Fruit fly (Drosophila melanogaster) whole organism, prepupa: ENCODE data around the gene CG44044.

ENCODE experiments used
- CG10631 ChIP-seq: fragments of 200-800 bp; sonication (Bioruptor generic); optimal IDR thresholded peaks from 2 replicates; lab custom pipeline; 2016; ENCODE audit warnings: missing biosample characterization, missing genetic modification characterization
- CG10669 ChIP-seq: fragments of 200-800 bp; sonication (Bioruptor generic); optimal IDR thresholded peaks from 3 replicates; lab custom pipeline; 2018; ENCODE audit warnings: missing biosample characterization, mild to moderate bottlenecking, missing genetic modification characterization, moderate library complexity
- CG11294 ChIP-seq: fragments of 200-800 bp; sonication (Bioruptor generic); IDR thresholded peaks from 2 replicates; pipeline ENCODE4 v1.3.6; 2022; ENCODE audit warnings: missing biosample characterization, missing genetic modification characterization
- CG15336 ChIP-seq: fragments of 200-800 bp; sonication (Bioruptor generic); IDR thresholded peaks from 2 replicates; pipeline ENCODE4 v1.3.6; 2022; ENCODE audit warnings: missing biosample characterization, missing genetic modification characterization
- CG16779 ChIP-seq: fragments of 200-800 bp; sonication (Bioruptor generic); optimal IDR thresholded peaks from 3 replicates; lab custom pipeline; 2017; ENCODE audit warnings: missing biosample characterization, mild to moderate bottlenecking, missing genetic modification characterization
- CG3032 ChIP-seq: fragments of 200-800 bp; optimal IDR thresholded peaks from 2 replicates; lab custom pipeline; 2019; ENCODE audit warnings: missing biosample characterization, mild to moderate bottlenecking, missing genetic modification characterization, moderate library complexity
- CG31627 ChIP-seq: fragments of 200-800 bp; sonication (Bioruptor generic); optimal IDR thresholded peaks from 3 replicates; lab custom pipeline; 2016; ENCODE audit warnings: missing biosample characterization, missing genetic modification characterization
- CG34406 ChIP-seq: fragments of 200-800 bp; sonication (Bioruptor generic); optimal IDR thresholded peaks from 3 replicates; lab custom pipeline; 2016; ENCODE audit warnings: missing biosample characterization, missing genetic modification characterization
- CG3919 ChIP-seq: fragments of 200-800 bp; sonication (Bioruptor generic); optimal IDR thresholded peaks from 3 replicates; lab custom pipeline; 2016; ENCODE audit warnings: missing biosample characterization, missing genetic modification characterization
- CG4318 ChIP-seq: fragments of 200-800 bp; sonication (Bioruptor generic); optimal IDR thresholded peaks from 3 replicates; lab custom pipeline; 2017; ENCODE audit warnings: missing biosample characterization, mild to moderate bottlenecking, missing genetic modification characterization
- CG6276 ChIP-seq: fragments of 200-800 bp; sonication (Bioruptor generic); optimal IDR thresholded peaks from 2 replicates; lab custom pipeline; 2017; ENCODE audit warnings: missing biosample characterization, mild to moderate bottlenecking, missing genetic modification characterization
- CG6792 ChIP-seq: fragments of 200-800 bp; sonication (Bioruptor generic); optimal IDR thresholded peaks from 3 replicates; lab custom pipeline; 2016; ENCODE audit warnings: missing biosample characterization, missing genetic modification characterization
- CG6808 ChIP-seq: fragments of 200-800 bp; sonication (Bioruptor generic); optimal IDR thresholded peaks from 3 replicates; lab custom pipeline; 2017; ENCODE audit warnings: missing biosample characterization, missing genetic modification characterization, mild to moderate bottlenecking, moderate library complexity, missing genetic modification reagents
- CG6854 ChIP-seq: fragments of 200-800 bp; sonication (Bioruptor generic); optimal IDR thresholded peaks from 2 replicates; lab custom pipeline; 2017; ENCODE audit warnings: missing biosample characterization, mild to moderate bottlenecking, missing genetic modification characterization
- CG7368 ChIP-seq: fragments of 200-800 bp; sonication (Bioruptor generic); optimal IDR thresholded peaks from 3 replicates; lab custom pipeline; 2016; ENCODE audit warnings: missing biosample characterization, missing genetic modification characterization
- CG8119 ChIP-seq: fragments of 200-800 bp; sonication (Bioruptor generic); IDR thresholded peaks from 3 replicates; pipeline ENCODE4 v1.3.6; 2022; ENCODE audit warnings: missing biosample characterization, missing genetic modification characterization
- CG9139 ChIP-seq: fragments of 200-800 bp; sonication (Bioruptor generic); optimal IDR thresholded peaks from 3 replicates; lab custom pipeline; 2017; ENCODE audit warnings: missing biosample characterization, mild to moderate bottlenecking, missing genetic modification characterization
- Eip75B ChIP-seq: fragments of 200-800 bp; sonication (Bioruptor generic); optimal IDR thresholded peaks from 3 replicates; lab custom pipeline; 2016; ENCODE audit warnings: missing biosample characterization, missing genetic modification characterization
- Eip78C ChIP-seq: fragments of 200-800 bp; sonication (Bioruptor generic); peaks from one replicate; lab custom pipeline; 2016; ENCODE audit warnings: missing biosample characterization, missing genetic modification characterization
- Eip93F ChIP-seq: fragments of 200-800 bp; sonication (Bioruptor generic); optimal IDR thresholded peaks from 2 replicates; lab custom pipeline; 2016; ENCODE audit warnings: missing biosample characterization, mild to moderate bottlenecking, missing genetic modification characterization
- Ets21C ChIP-seq: fragments of 200-800 bp; sonication (Bioruptor generic); optimal IDR thresholded peaks from 3 replicates; lab custom pipeline; 2016; ENCODE audit warnings: missing biosample characterization, missing genetic modification characterization
- Ets96B ChIP-seq: fragments of 200-800 bp; optimal IDR thresholded peaks from 2 replicates; lab custom pipeline; 2019; ENCODE audit warnings: missing biosample characterization, mild to moderate bottlenecking, missing genetic modification characterization, moderate library complexity
- Gug ChIP-seq: fragments of 200-800 bp; sonication (Bioruptor generic); IDR thresholded peaks from 2 replicates; pipeline ENCODE4 v1.3.6; 2022; ENCODE audit warnings: missing biosample characterization, missing genetic modification characterization
- Hr38 ChIP-seq: sonication (Bioruptor generic); optimal IDR thresholded peaks from 2 replicates; lab custom pipeline; 2016; ENCODE audit warnings: missing biosample characterization, missing genetic modification characterization
- Hr39 ChIP-seq: fragments of 200-800 bp; sonication (Bioruptor generic); optimal IDR thresholded peaks from 2 replicates; lab custom pipeline; 2016; ENCODE audit warnings: missing biosample characterization, missing genetic modification characterization
- Hr4 ChIP-seq: fragments of 200-800 bp; sonication (Bioruptor generic); optimal IDR thresholded peaks from 3 replicates; lab custom pipeline; 2016; ENCODE audit warnings: missing biosample characterization, missing genetic modification characterization
- Lpt ChIP-seq: fragments of 200-800 bp; sonication (Bioruptor generic); optimal IDR thresholded peaks from 3 replicates; lab custom pipeline; 2016; ENCODE audit warnings: missing biosample characterization, missing genetic modification characterization
- Met ChIP-seq: fragments of 200-800 bp; sonication (Bioruptor generic); optimal IDR thresholded peaks from 3 replicates; lab custom pipeline; 2016; ENCODE audit warnings: missing biosample characterization, missing genetic modification characterization
- Smox ChIP-seq: fragments of 200-800 bp; sonication (Bioruptor generic); optimal IDR thresholded peaks from 3 replicates; lab custom pipeline; 2016; ENCODE audit warnings: missing biosample characterization, missing genetic modification characterization
- Sox14 ChIP-seq: fragments of 200-800 bp; sonication (Bioruptor generic); optimal IDR thresholded peaks from 3 replicates; lab custom pipeline; 2016; ENCODE audit warnings: missing biosample characterization, missing genetic modification characterization
- Sox15 ChIP-seq: fragments of 200-800 bp; sonication (Bioruptor generic); optimal IDR thresholded peaks from 3 replicates; lab custom pipeline; 2016; ENCODE audit warnings: missing biosample characterization, missing genetic modification characterization
- dac ChIP-seq: fragments of 200-800 bp; sonication (Bioruptor generic); optimal IDR thresholded peaks from 2 replicates; lab custom pipeline; 2017; ENCODE audit warnings: missing biosample characterization, mild to moderate bottlenecking, missing genetic modification characterization
- dsx ChIP-seq: fragments of 200-800 bp; optimal IDR thresholded peaks from 3 replicates; lab custom pipeline; 2019; ENCODE audit warnings: missing biosample characterization, mild to moderate bottlenecking, missing genetic modification characterization, moderate library complexity; ENCODE audit not compliant: poor library complexity, severe bottlenecking
- eg ChIP-seq: fragments of 200-800 bp; sonication (Bioruptor generic); IDR thresholded peaks from 3 replicates; pipeline ENCODE4 v1.3.6; 2022; ENCODE audit warnings: missing biosample characterization, missing genetic modification characterization
- esn ChIP-seq: fragments of 200-800 bp; sonication (Bioruptor generic); optimal IDR thresholded peaks from 2 replicates; lab custom pipeline; 2016; ENCODE audit warnings: missing biosample characterization, mild to moderate bottlenecking, missing genetic modification characterization, moderate library complexity
- fd85E ChIP-seq: fragments of 200-800 bp; sonication (Bioruptor generic); optimal IDR thresholded peaks from 3 replicates; lab custom pipeline; 2016; ENCODE audit warnings: missing biosample characterization, missing genetic modification characterization
- fkh ChIP-seq: fragments of 200-800 bp; sonication (Bioruptor generic); optimal IDR thresholded peaks from 3 replicates; lab custom pipeline; 2017; ENCODE audit warnings: missing biosample characterization, mild to moderate bottlenecking, missing genetic modification characterization, moderate library complexity
- lz ChIP-seq: fragments of 200-800 bp; sonication (Bioruptor generic); optimal IDR thresholded peaks from 3 replicates; lab custom pipeline; 2016; ENCODE audit warnings: missing biosample characterization, missing genetic modification characterization
- net ChIP-seq: fragments of 200-800 bp; sonication (Bioruptor generic); optimal IDR thresholded peaks from 3 replicates; lab custom pipeline; 2016; ENCODE audit warnings: missing biosample characterization, missing genetic modification characterization
- pdm3 ChIP-seq: fragments of 200-800 bp; sonication (Bioruptor generic); optimal IDR thresholded peaks from 3 replicates; lab custom pipeline; 2016; ENCODE audit warnings: missing biosample characterization, missing genetic modification characterization
- spab ChIP-seq: fragments of 200-800 bp; sonication (Bioruptor generic); optimal IDR thresholded peaks from 2 replicates; lab custom pipeline; 2017; ENCODE audit warnings: missing biosample characterization, mild to moderate bottlenecking, missing genetic modification characterization, missing genetic modification reagents
- ss ChIP-seq, 2 experiments: fragments of 200-800 bp; sonication (Bioruptor generic); optimal IDR thresholded peaks; 2 replicates in 1 of 2; 3 replicates in 1 of 2; lab custom pipeline; 2017 to 2018; ENCODE audit warnings: mild to moderate bottlenecking in 2 of 2, missing biosample characterization in 2 of 2, missing genetic modification characterization in 2 of 2, moderate library complexity in 1 of 2
- svp ChIP-seq: fragments of 200-800 bp; sonication (Bioruptor generic); peaks from one replicate; lab custom pipeline; 2016; ENCODE audit warnings: missing biosample characterization, missing genetic modification characterization
- topi ChIP-seq: fragments of 200-800 bp; sonication (Bioruptor generic); optimal IDR thresholded peaks from 3 replicates; lab custom pipeline; 2016; ENCODE audit warnings: missing biosample characterization, missing genetic modification characterization
- vri ChIP-seq: fragments of 200-800 bp; sonication (Bioruptor generic); optimal IDR thresholded peaks from 3 replicates; lab custom pipeline; 2016; ENCODE audit warnings: missing biosample characterization, mild to moderate bottlenecking, missing genetic modification characterization

Gene CG44044

DNA sequence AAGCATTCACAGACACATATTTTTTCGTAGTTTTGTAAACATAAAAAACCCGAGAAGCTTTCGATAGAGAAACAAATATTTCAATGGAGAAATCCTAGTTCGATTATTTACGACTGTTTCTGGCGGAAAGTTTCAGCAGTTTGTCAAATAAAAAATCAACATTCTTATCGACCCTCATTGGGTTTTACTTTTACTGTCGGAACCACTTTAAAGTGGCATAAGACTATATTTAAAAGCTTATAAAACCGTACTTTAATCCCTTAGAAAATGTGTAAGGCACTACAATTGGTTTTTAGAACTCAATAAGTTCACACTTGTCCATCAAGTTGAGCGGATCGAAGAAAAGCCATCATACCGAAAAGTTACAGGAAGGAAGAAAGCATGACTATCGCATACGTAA lies 3.6 kb downstream of the CG44044 start, which contains the start of gene CG17929:
Gene CG17929 (plus strand): TSS at position 301 of the 400 bp plus-strand sequence.
- TF ChIP-seq Eip75B (GFP tag; lab: Kevin White, UChicago) (no peak), CG11294 (GFP tag; lab: Robert Waterston, UW) (no peak), CG10631 (GFP tag; lab: Kevin White, UChicago) (no peak), CG31627 (GFP tag; lab: Kevin White, UChicago) (no peak)

DNA sequence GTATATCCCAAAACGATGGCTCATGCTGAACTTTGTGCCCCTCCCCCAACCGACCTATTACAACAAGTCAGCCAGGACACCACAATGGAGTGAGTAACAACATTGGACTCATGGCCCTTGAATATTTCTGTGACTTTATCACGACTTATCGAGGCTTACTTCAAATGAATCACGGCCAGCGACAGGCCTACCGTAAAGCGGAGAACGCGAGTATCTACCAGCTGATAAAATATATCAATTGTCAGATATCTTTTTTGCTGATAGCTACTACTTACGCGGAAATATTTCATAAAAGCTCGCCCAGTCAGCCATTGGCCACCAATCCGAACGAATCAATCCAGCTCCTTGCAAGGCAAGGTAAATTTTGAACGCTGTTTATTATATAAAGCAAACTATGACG lies 5.9 kb downstream of the CG44044 start, which contains the start of gene CG17930:
Gene CG17930 (plus strand): TSS at position 301 of the 400 bp plus-strand sequence.
- TF ChIP-seq CG6276 (GFP tag; lab: Kevin White, UChicago) (no peak), Ets21C (GFP tag; lab: Kevin White, UChicago) (no peak)

DNA sequence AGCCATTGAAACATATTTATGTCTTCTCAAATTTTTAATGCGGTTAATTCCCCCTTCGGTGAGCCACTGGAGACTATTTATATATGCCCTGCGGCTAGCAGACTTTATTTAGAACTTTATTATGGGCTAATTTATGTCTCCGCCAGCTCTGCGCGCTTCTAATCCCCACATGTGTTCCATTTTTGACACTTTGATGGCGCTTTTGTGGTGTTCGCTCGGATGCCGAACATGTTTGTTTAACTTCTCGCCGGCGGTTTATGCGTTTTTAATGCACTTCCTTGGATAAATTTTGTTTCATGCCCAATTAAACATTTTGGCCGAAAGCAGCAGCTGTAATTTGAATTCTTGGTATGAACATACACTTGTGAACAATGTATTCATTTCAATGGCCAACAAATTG lies 8.2 kb downstream of the CG44044 start:
- TF ChIP-seq pdm3 (GFP tag; lab: Kevin White, UChicago) (no peak), CG6792 (GFP tag; lab: Kevin White, UChicago) (no peak), svp (GFP tag; lab: Kevin White, UChicago) (no peak), fd85E (GFP tag; lab: Kevin White, UChicago) (no peak), ss (GFP tag; optimal IDR thresholded peaks at IDR 0.05; lab: Kevin White, UChicago) (no peak), Hr38 (no peak), CG9139 (no peak), CG15336 (GFP tag; lab: Robert Waterston, UW) (no peak), Smox (no peak), CG10669 (GFP tag; lab: Kevin White, UChicago) (no peak), Hr39 (GFP tag; lab: Kevin White, UChicago) (no peak), Lpt (GFP tag; lab: Kevin White, UChicago) (no peak), eg (no peak), CG7368 (GFP tag; lab: Kevin White, UChicago) (no peak), Sox14 (GFP tag; lab: Kevin White, UChicago) (no peak), CG11294 (GFP tag; lab: Robert Waterston, UW) (no peak), Eip75B (GFP tag; lab: Kevin White, UChicago) (no peak), fkh (GFP tag; lab: Kevin White, UChicago) (no peak)

DNA sequence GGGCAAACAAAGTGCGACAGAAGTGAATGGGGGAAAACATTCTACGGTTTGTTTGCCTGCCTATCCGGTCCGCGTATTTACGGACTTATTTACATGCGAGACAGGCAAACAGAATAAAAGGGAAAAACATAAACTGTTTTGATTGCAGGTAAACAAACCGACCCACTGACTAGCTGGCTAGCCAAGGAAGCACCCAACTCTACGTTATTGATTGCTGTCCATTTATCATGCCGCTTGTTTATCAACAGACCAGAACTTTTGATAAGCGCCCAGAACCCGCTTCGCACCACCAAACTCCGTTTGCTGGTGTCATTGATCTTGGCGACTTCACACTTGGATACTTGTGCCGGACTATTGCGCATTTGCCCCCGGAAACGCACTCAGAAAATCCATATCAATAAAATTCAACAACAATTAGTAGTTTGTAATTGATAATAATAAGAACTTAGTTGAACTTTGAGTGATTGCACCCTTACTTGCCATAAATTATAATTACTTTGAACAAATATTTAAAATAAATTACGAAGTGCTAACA lies 10.2 kb downstream of the CG44044 start:
- TF ChIP-seq CG16779 (tag; lab: Kevin White, UChicago) (no peak), fkh (GFP tag; lab: Kevin White, UChicago) (peak; percentile 97), CG3919 (GFP tag; lab: Kevin White, UChicago) (no peak), dac (GFP tag; lab: Kevin White, UChicago) (no peak), pdm3 (GFP tag; lab: Kevin White, UChicago) (no peak), CG10631 (GFP tag; lab: Kevin White, UChicago) (peak; percentile 14), lz (GFP tag; lab: Kevin White, UChicago) (peak; percentile 13), svp (GFP tag; lab: Kevin White, UChicago) (no peak), net (GFP tag; lab: Kevin White, UChicago) (no peak), CG3032 (tag; lab: Kevin White, UChicago) (peak; percentile 4), Eip78C (GFP tag; lab: Kevin White, UChicago) (peak; percentile 78), Eip75B (GFP tag; lab: Kevin White, UChicago) (no peak), esn (peak; percentile 53), dsx (GFP tag; lab: Kevin White, UChicago) (peak; percentile 6), Hr4 (no peak), Ets21C (GFP tag; lab: Kevin White, UChicago) (no peak), Hr39 (GFP tag; lab: Kevin White, UChicago) (no peak), spab (GFP tag; lab: Kevin White, UChicago) (peak; percentile 71), Lpt (GFP tag; lab: Kevin White, UChicago) (no peak), Gug (GFP tag; lab: Robert Waterston, UW) (no peak), CG11294 (GFP tag; lab: Robert Waterston, UW) (no peak), Ets96B (tag; lab: Kevin White, UChicago) (no peak), CG34406 (peak; percentile 49), CG6808 (GFP tag; lab: Kevin White, UChicago) (peak; percentile 41), CG8119 (GFP tag; lab: Robert Waterston, UW) (no peak), Eip93F (GFP tag; lab: Kevin White, UChicago) (peak; percentile 56), vri (GFP tag; lab: Kevin White, UChicago) (peak; percentile 66), CG6854 (GFP tag; lab: Kevin White, UChicago) (no peak), topi (peak; percentile 11), Met (peak; percentile 60), CG4318 (GFP tag; lab: Kevin White, UChicago) (no peak), CG6276 (GFP tag; lab: Kevin White, UChicago) (peak; percentile 20), Sox15 (no peak)
